Worm (Caenorhabditis elegans) whole organism, mixed stage, embryonic: Measurements from ENCODE around the gene clec-238.
"Not testable (repeated sequence)": the region's sequence is repeated elsewhere in the genome, so short reads cannot be mapped to it uniquely, and the experiment has no call there.

Experiments used
- M03D4.4 ChIP-seq: sonication (generic microtip); optimal IDR thresholded peaks from 2 replicates; lab custom pipeline; 2017; ENCODE audit warnings: mild to moderate bottlenecking, missing genetic modification characterization, missing compliant biosample characterization
- blmp-1 ChIP-seq: fragments of 150-350 bp; optimal IDR thresholded peaks from 2 replicates; lab custom pipeline; 2014; ENCODE audit warnings: missing biosample characterization, missing genetic modification characterization
- ceh-39 ChIP-seq: fragments of 150-350 bp; optimal IDR thresholded peaks from 2 replicates; lab custom pipeline; 2014; ENCODE audit warnings: missing biosample characterization, missing genetic modification characterization
- ceh-43 ChIP-seq: fragments of 200-800 bp; sonication (Bioruptor generic); optimal IDR thresholded peaks from 2 replicates; lab custom pipeline; 2018; ENCODE audit warnings: mild to moderate bottlenecking, missing genetic modification characterization, moderate library complexity, missing compliant biosample characterization
- ces-1 ChIP-seq: fragments of 150-350 bp; optimal IDR thresholded peaks from 2 replicates; lab custom pipeline; 2014; ENCODE audit warnings: missing biosample characterization, missing genetic modification reagents, missing genetic modification characterization
- cnd-1 ChIP-seq: fragments of 200-800 bp; sonication (Bioruptor generic); optimal IDR thresholded peaks from 2 replicates; lab custom pipeline; 2018; ENCODE audit warnings: mild to moderate bottlenecking, missing genetic modification characterization, missing compliant biosample characterization
- drap-1 ChIP-seq: fragments of 200-800 bp; sonication (Bioruptor generic); optimal IDR thresholded peaks from 3 replicates; lab custom pipeline; 2018; ENCODE audit warnings: mild to moderate bottlenecking, missing genetic modification characterization, missing compliant biosample characterization
- elt-1 ChIP-seq: sonication (generic microtip); optimal IDR thresholded peaks from 2 replicates; lab custom pipeline; 2017; ENCODE audit warnings: missing genetic modification characterization, mild to moderate bottlenecking, missing compliant biosample characterization, antibody characterized with exemption, moderate library complexity, borderline replicate concordance; ENCODE audit not compliant: insufficient read depth
- elt-3 ChIP-seq: fragments of 150-350 bp; optimal IDR thresholded peaks from 2 replicates; lab custom pipeline; 2014; ENCODE audit warnings: missing biosample characterization, missing genetic modification characterization
- flh-1 ChIP-seq: fragments of 200-800 bp; sonication (Bioruptor generic); optimal IDR thresholded peaks from 2 replicates; lab custom pipeline; 2018; ENCODE audit warnings: mild to moderate bottlenecking, missing genetic modification characterization, moderate library complexity, missing compliant biosample characterization
- lin-13 ChIP-seq: fragments of 150-350 bp; optimal IDR thresholded peaks from 2 replicates; lab custom pipeline; 2014; ENCODE audit warnings: missing biosample characterization, missing genetic modification characterization
- lin-32 ChIP-seq: fragments of 200-800 bp; sonication (Bioruptor generic); optimal IDR thresholded peaks from 2 replicates; lab custom pipeline; 2018; ENCODE audit warnings: mild to moderate bottlenecking, missing genetic modification characterization, missing compliant biosample characterization
- lsy-2 ChIP-seq: fragments of 150-350 bp; optimal IDR thresholded peaks from 2 replicates; lab custom pipeline; 2014; ENCODE audit warnings: missing biosample characterization, missing genetic modification characterization
- mab-5 ChIP-seq: fragments of 150-350 bp; optimal IDR thresholded peaks from 2 replicates; lab custom pipeline; 2014; ENCODE audit warnings: missing biosample characterization, missing genetic modification characterization
- mep-1 ChIP-seq: fragments of 150-350 bp; optimal IDR thresholded peaks from 2 replicates; lab custom pipeline; 2017; ENCODE audit warnings: missing biosample characterization, missing genetic modification reagents, missing genetic modification characterization, inconsistent platforms
- mls-2 ChIP-seq: sonication (generic microtip); optimal IDR thresholded peaks from 2 replicates; lab custom pipeline; 2016; ENCODE audit warnings: mild to moderate bottlenecking, missing genetic modification characterization, moderate library complexity, missing compliant biosample characterization
- nhr-12 ChIP-seq: fragments of 150-350 bp; optimal IDR thresholded peaks from 2 replicates; lab custom pipeline; 2014; ENCODE audit warnings: missing biosample characterization, missing genetic modification characterization
- nhr-237 ChIP-seq: fragments of 150-350 bp; optimal IDR thresholded peaks from 2 replicates; lab custom pipeline; 2014; ENCODE audit warnings: missing biosample characterization, missing genetic modification characterization
- nhr-28 ChIP-seq: fragments of 150-350 bp; optimal IDR thresholded peaks from 2 replicates; lab custom pipeline; 2014; ENCODE audit warnings: missing biosample characterization, missing genetic modification characterization
- pha-4 ChIP-seq: fragments of 150-350 bp; optimal IDR thresholded peaks from 2 replicates; lab custom pipeline; 2018; ENCODE audit warnings: missing biosample characterization, missing genetic modification reagents, missing genetic modification characterization
- sem-2 ChIP-seq: fragments of 200-800 bp; sonication (Bioruptor generic); optimal IDR thresholded peaks from 2 replicates; lab custom pipeline; 2018; ENCODE audit warnings: mild to moderate bottlenecking, missing genetic modification characterization, missing compliant biosample characterization
- snpc-4 ChIP-seq: fragments of 150-350 bp; optimal IDR thresholded peaks from 2 replicates; lab custom pipeline; 2014; ENCODE audit warnings: missing biosample characterization, missing genetic modification characterization
- sptf-1 ChIP-seq: sonication (generic microtip); optimal IDR thresholded peaks from 2 replicates; lab custom pipeline; 2017; ENCODE audit warnings: mild to moderate bottlenecking, missing genetic modification characterization, moderate library complexity, missing compliant biosample characterization
- tbx-8 ChIP-seq: fragments of 200-800 bp; sonication (Bioruptor generic); optimal IDR thresholded peaks from 2 replicates; lab custom pipeline; 2018; ENCODE audit warnings: mild to moderate bottlenecking, missing genetic modification characterization, moderate library complexity, missing compliant biosample characterization
- unc-120 ChIP-seq: sonication (generic microtip); optimal IDR thresholded peaks from 2 replicates; lab custom pipeline; 2017; ENCODE audit warnings: missing genetic modification characterization, missing compliant biosample characterization; ENCODE audit not compliant: poor library complexity, severe bottlenecking
- unc-39 ChIP-seq: fragments of 150-350 bp; optimal IDR thresholded peaks from 2 replicates; lab custom pipeline; 2014; ENCODE audit warnings: missing biosample characterization, missing genetic modification characterization
- unc-62 ChIP-seq: fragments of 150-350 bp; optimal IDR thresholded peaks from 2 replicates; lab custom pipeline; 2014; ENCODE audit warnings: missing biosample characterization, missing genetic modification reagents, missing genetic modification characterization
- zip-8 ChIP-seq: fragments of 150-350 bp; optimal IDR thresholded peaks from 2 replicates; lab custom pipeline; 2014; ENCODE audit warnings: missing biosample characterization, missing genetic modification characterization

clec-238 gene

DNA sequence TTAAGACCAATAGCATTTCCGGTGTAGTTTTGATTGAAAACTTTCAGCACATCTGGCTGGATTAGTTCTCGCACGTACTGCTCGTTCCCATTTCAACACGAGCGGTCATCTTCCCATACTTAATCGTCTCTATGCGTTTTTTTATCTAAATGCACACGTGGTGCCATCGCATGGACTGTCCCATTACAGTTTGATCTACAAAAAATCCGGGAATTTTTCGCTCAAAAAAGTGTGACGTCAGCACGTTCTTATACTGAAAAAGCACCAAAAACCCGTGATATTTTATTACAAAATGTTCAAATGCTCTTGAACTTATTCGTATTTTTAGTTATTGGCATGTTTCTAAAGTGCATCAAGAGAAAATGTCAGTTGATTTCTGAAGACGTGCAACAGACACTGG lies 29.7 kb upstream of the clec-238 start, which contains the start of gene Y102A5C.4:
Gene Y102A5C.4, plus strand, starts transcription at position 301 of the 400 bp plus-strand sequence.
- no peak for TF ChIP-seq nhr-28 (tag; lab: Kevin White, UChicago)
- no peak for TF ChIP-seq ceh-39
- TF ChIP-seq nhr-237 (tag; lab: Kevin White, UChicago) = no peak
- TF ChIP-seq M03D4.4 (tag; lab: Kevin White, UChicago) = no peak
- TF ChIP-seq lin-13 (tag; lab: Kevin White, UChicago) = no peak
- no peak for TF ChIP-seq elt-3 (tag; lab: Kevin White, UChicago)
- no peak for TF ChIP-seq mab-5 (tag; lab: Kevin White, UChicago)
- no peak for TF ChIP-seq sem-2 (GFP tag; lab: Kevin White, UChicago)
- TF ChIP-seq lin-32 (GFP tag; lab: Kevin White, UChicago) = no peak
- TF ChIP-seq mls-2 = no peak
- TF ChIP-seq nhr-12 (tag; lab: Kevin White, UChicago) = no peak
- TF ChIP-seq cnd-1 (tag; lab: Kevin White, UChicago) = no peak
- TF ChIP-seq sptf-1 = no peak
- TF ChIP-seq tbx-8 (GFP tag; lab: Kevin White, UChicago) = no peak
- TF ChIP-seq drap-1 (GFP tag; lab: Kevin White, UChicago) = no peak
- TF ChIP-seq pha-4 = no peak
- TF ChIP-seq unc-39 (tag; lab: Kevin White, UChicago) = no peak

DNA sequence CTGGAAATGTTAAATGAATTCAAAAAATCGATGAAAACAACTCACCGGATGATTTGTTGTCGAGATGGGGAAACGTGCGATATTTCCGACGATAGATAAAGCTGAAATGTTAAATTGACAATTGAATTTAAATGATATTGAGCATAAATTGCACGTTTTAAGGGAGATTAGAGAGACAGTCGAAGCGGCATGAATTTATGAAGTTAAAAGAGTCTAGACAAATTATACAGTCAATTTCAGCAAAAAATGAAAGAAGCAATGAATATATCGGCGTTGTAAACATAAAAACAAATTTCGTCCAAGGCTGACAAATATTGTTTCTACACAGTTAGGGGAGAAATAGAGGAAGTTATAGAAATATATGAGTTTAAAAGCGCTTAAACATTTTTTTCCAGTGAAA lies 24.3 kb upstream of the clec-238 start, which contains the start of gene Y102A5C.36:
Gene Y102A5C.36, minus strand, starts transcription at position 101 of the 400 bp plus-strand sequence.
- TF ChIP-seq nhr-237 (tag; lab: Kevin White, UChicago) (no peak), zip-8 (tag; lab: Kevin White, UChicago) (no peak), nhr-28 (tag; lab: Kevin White, UChicago) (no peak), sem-2 (GFP tag; lab: Kevin White, UChicago) (no peak), pha-4 (no peak), snpc-4 (tag; lab: Kevin White, UChicago) (no peak), cnd-1 (tag; lab: Kevin White, UChicago) (no peak), flh-1 (GFP tag; lab: Kevin White, UChicago) (no peak), lin-32 (GFP tag; lab: Kevin White, UChicago) (no peak), nhr-12 (tag; lab: Kevin White, UChicago) (no peak), lsy-2 (no peak), elt-3 (tag; lab: Kevin White, UChicago) (no peak), ceh-43 (GFP tag; lab: Kevin White, UChicago) (no peak), lin-13 (tag; lab: Kevin White, UChicago) (no peak), unc-39 (tag; lab: Kevin White, UChicago) (no peak), M03D4.4 (tag; lab: Kevin White, UChicago) (no peak), tbx-8 (GFP tag; lab: Kevin White, UChicago) (no peak), blmp-1 (tag; lab: Kevin White, UChicago) (no peak), unc-62 (GFP tag; lab: Kevin White, UChicago) (no peak)
- TF ChIP-seq, all 35 proteins: peak for 0

DNA sequence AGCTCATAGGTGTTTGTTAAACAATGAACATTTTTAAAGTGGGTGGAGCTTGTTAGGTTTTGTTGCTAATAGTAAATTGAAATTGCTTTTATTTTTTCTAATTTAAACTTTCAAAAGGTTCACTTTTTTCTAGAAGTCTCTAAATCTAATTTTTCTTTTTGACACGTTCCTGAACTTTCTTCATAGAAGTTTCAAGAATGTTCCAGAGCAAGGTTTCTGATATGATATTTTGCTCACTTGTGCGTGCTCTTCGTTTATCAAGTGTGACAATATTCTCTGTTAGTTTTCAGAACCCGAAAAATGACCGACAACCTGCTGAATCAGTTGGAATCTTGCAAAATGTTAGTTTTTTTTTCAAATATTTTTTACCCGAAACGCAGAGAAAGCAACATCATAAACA lies 12.9 kb upstream of the clec-238 start, which contains the start of gene fbxa-148:
Gene fbxa-148, plus strand, starts transcription at position 301 of the 400 bp plus-strand sequence.
- not testable (repeated sequence) for TF ChIP-seq ces-1 (GFP tag; lab: Kevin White, UChicago); mls-2; pha-4

DNA sequence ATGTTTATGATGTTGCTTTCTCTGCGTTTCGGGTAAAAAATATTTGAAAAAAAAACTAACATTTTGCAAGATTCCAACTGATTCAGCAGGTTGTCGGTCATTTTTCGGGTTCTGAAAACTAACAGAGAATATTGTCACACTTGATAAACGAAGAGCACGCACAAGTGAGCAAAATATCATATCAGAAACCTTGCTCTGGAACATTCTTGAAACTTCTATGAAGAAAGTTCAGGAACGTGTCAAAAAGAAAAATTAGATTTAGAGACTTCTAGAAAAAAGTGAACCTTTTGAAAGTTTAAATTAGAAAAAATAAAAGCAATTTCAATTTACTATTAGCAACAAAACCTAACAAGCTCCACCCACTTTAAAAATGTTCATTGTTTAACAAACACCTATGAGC lies 3.6 kb upstream of the clec-238 start, which contains the start of gene fbxa-112:
Gene fbxa-112, minus strand, starts transcription at position 101 of the 400 bp plus-strand sequence.
- not testable (repeated sequence) for TF ChIP-seq elt-1, unc-120, mep-1 (tag; lab: Kevin White, UChicago)
- TF ChIP-seq, all 35 proteins: peak for 0; not testable (repeated sequence) for 35

DNA sequence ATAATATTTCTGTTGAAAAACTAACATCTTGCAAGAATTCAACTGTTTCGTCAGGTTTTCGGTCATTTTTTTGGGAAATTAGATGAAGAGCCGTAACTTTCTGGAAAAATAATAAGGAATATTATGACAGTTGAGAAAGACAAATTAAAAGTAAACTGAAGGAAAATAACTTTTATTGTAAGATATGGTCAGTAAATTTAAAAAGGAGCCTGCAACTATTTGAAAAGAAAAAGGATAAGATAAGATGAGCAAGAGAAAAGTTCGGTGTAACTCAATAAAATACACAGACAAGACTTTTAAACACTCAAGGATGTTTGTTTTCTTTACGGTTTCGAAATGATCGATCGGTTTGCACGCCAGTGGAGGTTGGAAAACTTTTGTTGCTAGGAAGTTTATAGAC lies 2.0 kb upstream of the clec-238 start, which contains the start of gene fbxa-111:
Gene fbxa-111, minus strand, starts transcription at position 101 of the 400 bp plus-strand sequence.
- TF ChIP-seq lin-13, unc-39, elt-3 (tag; lab: Kevin White, UChicago): not testable (repeated sequence)
- TF ChIP-seq, all 35 proteins: peak for 0; not testable (repeated sequence) for 35
